Worm (Caenorhabditis elegans): ENCODE results near the gene otub-1.
"Not testable (repeated sequence)": the region's sequence is repeated elsewhere in the genome, so short reads cannot be mapped to it uniquely, and the experiment has no call there.

The otub-1 gene

DNA sequence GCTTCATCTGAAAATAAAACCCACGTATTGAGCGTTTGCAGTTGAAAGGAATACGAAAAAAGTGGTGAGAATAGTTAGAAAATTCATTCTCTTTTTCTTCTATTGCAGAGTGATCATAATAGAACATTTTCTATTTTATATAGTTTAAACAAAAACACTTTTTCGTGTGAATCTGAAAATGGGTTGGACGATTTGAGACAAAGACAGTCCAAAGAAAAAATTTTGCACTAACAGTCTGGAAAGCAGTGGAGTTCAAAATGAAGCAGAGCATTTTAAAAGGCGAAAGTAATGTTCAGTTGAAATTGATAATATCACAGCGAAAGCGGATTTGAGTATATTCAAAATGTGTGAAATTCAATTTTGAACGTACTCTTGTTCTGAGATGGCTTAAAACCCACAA, 22.5 kb downstream of the otub-1 start, which contains the start of gene C01G10.18:
Gene C01G10.18, minus strand, starts transcription at position 101 of the 400 bp plus-strand sequence.
- TF ChIP-seq flh-1 (GFP tag; optimal IDR thresholded peaks at IDR 0.05) (no peak), bed-3 (GFP tag; optimal IDR thresholded peaks at IDR 0.05) (no peak), nhr-237 (tag; optimal IDR thresholded peaks at IDR 0.05) (no peak)

DNA sequence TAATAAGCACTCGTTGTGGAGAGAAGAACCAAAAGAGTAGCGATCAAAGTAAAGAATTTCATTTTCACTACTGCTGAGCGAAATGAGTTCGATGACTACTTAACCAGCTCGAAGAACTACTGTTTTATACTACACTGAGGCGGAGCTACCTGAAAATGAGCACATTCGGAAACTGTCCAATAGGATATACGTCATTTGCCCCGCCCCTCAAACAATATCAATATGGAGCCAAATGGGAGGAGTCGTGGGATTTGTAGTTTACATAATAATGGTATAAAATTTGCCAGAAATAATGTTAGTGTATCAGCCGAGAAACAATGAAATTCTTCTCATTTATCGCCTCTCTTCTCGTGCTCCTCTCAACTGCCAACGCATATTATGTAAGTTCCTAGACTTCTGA, 23.3 kb downstream of the otub-1 start, which contains the start of the genes C01G10.5 and C01G10.4:
Gene C01G10.5, minus strand, starts transcription at position 101 of the 400 bp plus-strand sequence.
Gene C01G10.4, plus strand, starts transcription at position 303 of the 400 bp plus-strand sequence.
- no peak for TF ChIP-seq nhr-28 (tag; optimal IDR thresholded peaks at IDR 0.05)
- no peak for TF ChIP-seq sptf-1 (tag; optimal IDR thresholded peaks at IDR 0.05)

DNA sequence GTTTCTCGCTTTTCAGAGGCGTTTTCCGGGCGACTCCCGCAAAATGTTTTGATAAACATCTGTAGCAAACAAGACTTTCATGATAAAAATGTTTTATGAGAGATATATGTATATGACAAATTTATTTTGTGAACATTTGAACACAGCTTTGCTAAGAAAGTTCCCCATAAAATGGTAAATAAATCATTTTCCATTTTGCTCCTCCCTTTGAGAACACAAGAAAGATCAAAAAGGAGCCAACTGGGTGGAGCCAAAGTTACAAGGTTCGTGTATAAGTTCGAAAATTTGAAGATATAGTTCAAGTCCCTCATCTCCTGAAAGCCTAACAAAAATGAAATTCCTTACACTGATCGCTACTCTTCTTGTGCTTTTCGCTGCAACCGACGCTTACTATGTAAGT, 24.4 kb downstream of the otub-1 start, which contains the start of gene C01G10.17:
Gene C01G10.17, plus strand, starts transcription at position 301 of the 400 bp plus-strand sequence.
- TF ChIP-seq ceh-83 (GFP tag; optimal IDR thresholded peaks at IDR 0.05) (no peak), blmp-1 (tag; optimal IDR thresholded peaks at IDR 0.05) (no peak), sptf-1 (tag; optimal IDR thresholded peaks at IDR 0.05) (no peak), nhr-28 (tag; optimal IDR thresholded peaks at IDR 0.05) (no peak)

DNA sequence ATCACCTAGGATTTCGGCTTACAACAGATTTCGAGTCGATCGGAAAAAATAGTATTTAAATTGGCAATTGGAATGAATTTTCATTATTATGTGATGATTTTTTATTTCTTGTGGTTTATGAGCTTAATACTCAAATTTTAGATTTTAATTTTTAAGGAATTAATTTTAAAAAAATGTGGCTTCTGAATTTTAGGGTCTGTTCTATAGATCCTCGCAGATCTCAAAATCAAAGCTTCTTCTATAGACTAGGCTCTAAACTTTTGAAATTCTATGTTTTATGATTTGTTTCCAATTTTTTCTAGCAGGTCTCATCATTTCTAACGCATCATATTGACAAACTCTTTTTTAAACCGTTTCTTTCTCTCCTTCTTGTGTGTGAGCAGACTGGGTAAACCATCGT, 26.6 kb downstream of the otub-1 start, which contains the start of gene txt-12:
Gene txt-12, plus strand, starts transcription at position 301 of the 400 bp plus-strand sequence.
- TF ChIP-seq ztf-11 (tag; optimal IDR thresholded peaks at IDR 0.05) (no peak), blmp-1 (tag; optimal IDR thresholded peaks at IDR 0.05) (no peak), ces-1 (GFP tag; optimal IDR thresholded peaks at IDR 0.05) (no peak), nhr-28 (tag; optimal IDR thresholded peaks at IDR 0.05) (no peak), unc-120 (tag; optimal IDR thresholded peaks at IDR 0.05; ENCODE audit: poor library complexity, severe bottlenecking) (no peak), hlh-1 (tag; optimal IDR thresholded peaks at IDR 0.05) (no peak), nhr-76 (tag; optimal IDR thresholded peaks at IDR 0.05) (no peak)

DNA sequence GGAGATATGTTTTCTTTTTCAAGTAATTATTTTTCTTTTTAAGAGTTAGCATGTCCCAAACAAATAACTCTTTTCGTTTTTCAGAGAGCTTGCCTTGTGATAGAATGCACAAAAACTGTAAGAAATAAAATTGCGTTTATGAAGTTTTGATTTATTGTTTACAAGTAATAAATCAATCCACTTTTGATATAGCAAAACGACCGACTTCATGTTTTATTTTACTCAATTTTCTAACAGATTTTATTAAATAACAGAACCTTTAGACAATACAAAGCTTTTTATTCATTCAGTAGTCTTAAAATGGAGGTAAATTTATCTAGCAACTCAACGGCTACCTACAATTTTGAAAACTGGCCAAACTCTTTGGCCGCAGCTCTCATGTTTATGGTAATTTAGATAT, 28.7 kb downstream of the otub-1 start, which contains the start of gene srx-78:
Gene srx-78, plus strand, starts transcription at position 301 of the 400 bp plus-strand sequence.
- TF ChIP-seq nhr-2 (tag; optimal IDR thresholded peaks at IDR 0.05) = no peak
- TF ChIP-seq blmp-1 (tag; optimal IDR thresholded peaks at IDR 0.05) = no peak
- TF ChIP-seq sptf-1 (tag; optimal IDR thresholded peaks at IDR 0.05) = no peak
- TF ChIP-seq mep-1 (tag; optimal IDR thresholded peaks at IDR 0.05) = no peak
- no peak for TF ChIP-seq sem-2 (GFP tag; optimal IDR thresholded peaks at IDR 0.05)
- no peak for TF ChIP-seq lsy-2 (tag; optimal IDR thresholded peaks at IDR 0.05)
- no peak for TF ChIP-seq drap-1 (GFP tag; optimal IDR thresholded peaks at IDR 0.05)
- TF ChIP-seq ceh-39 (tag; optimal IDR thresholded peaks at IDR 0.05) = no peak
- TF ChIP-seq lin-13 (tag; optimal IDR thresholded peaks at IDR 0.05) = no peak
- no peak for TF ChIP-seq snpc-4 (tag; optimal IDR thresholded peaks at IDR 0.05)
- TF ChIP-seq mls-2 (tag; optimal IDR thresholded peaks at IDR 0.05) = no peak
- TF ChIP-seq ceh-83 (GFP tag; optimal IDR thresholded peaks at IDR 0.05) = no peak
- TF ChIP-seq ham-2 (GFP tag; optimal IDR thresholded peaks at IDR 0.05) = no peak
- no peak for TF ChIP-seq nhr-28 (tag; optimal IDR thresholded peaks at IDR 0.05)
- no peak for TF ChIP-seq elt-1 (tag; optimal IDR thresholded peaks at IDR 0.05; ENCODE audit: borderline replicate concordance, insufficient read depth)
- TF ChIP-seq flh-1 (GFP tag; optimal IDR thresholded peaks at IDR 0.05) = no peak
- TF ChIP-seq mab-5 (tag; optimal IDR thresholded peaks at IDR 0.05) = no peak
- no peak for TF ChIP-seq ces-1 (GFP tag; optimal IDR thresholded peaks at IDR 0.05)
- TF ChIP-seq elt-3 (tag; optimal IDR thresholded peaks at IDR 0.05) = no peak
- no peak for TF ChIP-seq ztf-11 (tag; optimal IDR thresholded peaks at IDR 0.05)

DNA sequence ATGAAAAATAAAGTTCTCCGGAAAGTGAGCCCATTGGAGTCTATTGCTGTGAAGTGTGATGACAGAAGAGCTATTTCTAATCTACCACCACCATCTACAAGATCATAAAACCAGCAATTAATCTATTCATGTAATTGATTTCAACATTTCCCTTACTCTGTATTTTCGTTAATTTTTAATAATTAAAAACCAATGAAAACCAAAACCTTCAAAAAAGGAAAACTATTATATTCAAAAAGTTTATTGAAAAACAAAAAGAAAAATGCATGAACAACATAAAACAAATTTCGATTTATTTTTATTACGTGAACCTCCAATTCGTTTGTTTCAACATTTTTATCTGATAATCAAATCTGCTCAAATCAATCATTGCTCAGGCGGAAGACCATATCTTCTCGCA, 33.3 kb downstream of the otub-1 start, which contains the start of gene C01G10.1:
Gene C01G10.1, plus strand, starts transcription at position 301 of the 400 bp plus-strand sequence.
- TF ChIP-seq sem-2 (GFP tag; optimal IDR thresholded peaks at IDR 0.05) (no peak), elt-1 (tag; optimal IDR thresholded peaks at IDR 0.05; ENCODE audit: borderline replicate concordance, insufficient read depth) (peak; percentile 7), blmp-1 (tag; optimal IDR thresholded peaks at IDR 0.05) (no peak)

DNA sequence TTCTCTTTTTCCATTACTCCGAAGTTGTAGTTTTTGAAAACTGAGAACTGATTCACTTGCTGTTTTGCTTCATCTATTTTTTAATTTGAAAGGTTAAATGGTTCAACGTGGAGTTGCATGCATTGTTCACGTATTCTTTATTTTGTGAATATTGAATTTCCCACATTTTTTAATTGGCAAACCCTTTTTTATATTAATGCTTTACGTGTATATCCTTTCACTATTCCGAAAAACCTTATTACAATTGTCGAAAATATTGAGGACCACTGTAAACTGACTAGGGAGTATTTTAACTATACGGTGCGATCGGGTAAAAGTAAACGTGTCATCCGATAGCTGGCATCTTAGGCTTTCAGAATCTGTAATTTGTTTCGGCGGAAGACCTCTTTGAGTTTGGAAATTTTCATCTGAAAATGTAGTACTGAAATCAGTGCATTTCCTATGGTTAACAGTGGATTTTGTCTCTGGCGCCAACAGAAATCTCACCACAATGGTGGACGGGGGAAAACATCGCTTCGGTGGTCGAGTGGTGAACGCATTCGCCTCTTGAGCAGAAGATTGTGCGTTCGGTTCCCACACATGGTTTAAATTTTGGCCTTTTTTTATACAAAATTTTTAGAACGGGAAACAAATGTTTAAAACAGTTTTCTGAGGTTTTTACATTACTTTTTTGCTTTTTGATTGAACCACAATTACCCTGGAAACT, 39.9 kb downstream of the otub-1 start, which contains the start of gene C01G10.14:
Gene C01G10.14, minus strand, starts transcription at position 51 of the 706 bp plus-strand sequence.
- TF ChIP-seq lin-32 (GFP tag; optimal IDR thresholded peaks at IDR 0.05); elt-1 (tag; optimal IDR thresholded peaks at IDR 0.05; ENCODE audit: borderline replicate concordance, insufficient read depth); pha-4 (tag; optimal IDR thresholded peaks at IDR 0.05): not testable (repeated sequence)
